Fruit fly (Drosophila melanogaster) whole organism, wandering third instar larva: ENCODE measurements around the gene RapGAP1.

Experiments
- GATAd ChIP-seq: sonication (Bioruptor generic); optimal IDR thresholded peaks from 2 replicates; lab custom pipeline; 2016; ENCODE audit warnings: missing biosample characterization, missing genetic modification characterization
- Hr78 ChIP-seq: fragments of >200 bp; optimal IDR thresholded peaks from 2 replicates; lab custom pipeline; 2017; ENCODE audit warnings: missing biosample characterization, missing genetic modification characterization
- OdsH ChIP-seq: fragments of 200-800 bp; sonication (Bioruptor generic); optimal IDR thresholded peaks from 2 replicates; lab custom pipeline; 2016; ENCODE audit warnings: missing biosample characterization, mild to moderate bottlenecking, missing genetic modification characterization
- Rel ChIP-seq, 2 experiments: fragments of 200-800 bp; sonication (Bioruptor generic) in 1 of 2; optimal IDR thresholded peaks; 2 replicates in 1 of 2; 3 replicates in 1 of 2; lab custom pipeline; 2016 to 2019; ENCODE audit warnings: mild to moderate bottlenecking in 2 of 2, missing biosample characterization in 2 of 2, missing genetic modification characterization in 2 of 2, moderate library complexity in 1 of 2
- Vsx2 ChIP-seq: fragments of 200-300, 225-300 bp; sonication (Bioruptor generic); optimal IDR thresholded peaks from 2 replicates; lab custom pipeline; 2018; ENCODE audit warnings: missing biosample characterization, missing genetic modification characterization; ENCODE audit not compliant: partially characterized antibody
- dl ChIP-seq, 2 experiments: fragments of 175-275, 200-275 bp in 1 of 2; fragments of 200-275 bp in 1 of 2; sonication (Bioruptor generic); optimal IDR thresholded peaks; lab custom pipeline; 2018; ENCODE audit warnings: mild to moderate bottlenecking in 2 of 2, missing biosample characterization in 2 of 2, missing genetic modification characterization in 2 of 2, moderate library complexity in 2 of 2; ENCODE audit not compliant: partially characterized antibody in 2 of 2, insufficient read depth in 1 of 2
- foxo ChIP-seq, 2 experiments: fragments of 200-800 bp; sonication (Bioruptor generic); optimal IDR thresholded peaks; 2 replicates in 1 of 2; 3 replicates in 1 of 2; lab custom pipeline; 2016 to 2017; ENCODE audit warnings: missing biosample characterization in 2 of 2, missing genetic modification characterization in 2 of 2
- jim ChIP-seq: fragments of 175-275, 200-325 bp; sonication (Bioruptor generic); optimal IDR thresholded peaks from 2 replicates; lab custom pipeline; 2016; ENCODE audit warnings: missing biosample characterization, mild to moderate bottlenecking, missing genetic modification characterization
- psq ChIP-seq: fragments of 200-800 bp; sonication (Bioruptor generic); optimal IDR thresholded peaks from 3 replicates; lab custom pipeline; 2017; ENCODE audit warnings: missing biosample characterization, mild to moderate bottlenecking, missing genetic modification characterization, moderate library complexity
- rgr ChIP-seq: fragments of 200-800 bp; sonication (Bioruptor generic); optimal IDR thresholded peaks from 3 replicates; lab custom pipeline; 2016; ENCODE audit warnings: missing biosample characterization, mild to moderate bottlenecking, missing genetic modification characterization
- sv ChIP-seq: fragments of 200-800 bp; sonication (Bioruptor generic); optimal IDR thresholded peaks from 3 replicates; lab custom pipeline; 2016; ENCODE audit warnings: missing biosample characterization, missing genetic modification characterization
- tai ChIP-seq: sonication (Bioruptor generic); optimal IDR thresholded peaks from 2 replicates; lab custom pipeline; 2016; ENCODE audit warnings: missing biosample characterization, missing genetic modification characterization

dm6 chr2L:7497265-7497664 is 81.5 kb downstream of the RapGAP1 start, which contains the start of gene Obp28a:
- TF ChIP-seq foxo (GFP tag; optimal IDR thresholded peaks at IDR 0.05; lab: Kevin White, UChicago), result no peak
- no peak for TF ChIP-seq psq (GFP tag; lab: Kevin White, UChicago)
- TF ChIP-seq Rel (GFP tag; optimal IDR thresholded peaks at IDR 0.05; lab: Kevin White, UChicago), result no peak
- TF ChIP-seq Rel (tag; optimal IDR thresholded peaks at IDR 0.05; lab: Kevin White, UChicago), result no peak
- TF ChIP-seq sv (GFP tag; lab: Kevin White, UChicago), result no peak
- TF ChIP-seq rgr, result no peak
- no peak for TF ChIP-seq jim (GFP tag; lab: Kevin White, UChicago)
- TF ChIP-seq Hr78, result no peak
- no peak for TF ChIP-seq OdsH (GFP tag; lab: Kevin White, UChicago)
- TF ChIP-seq Vsx2 (GFP tag; lab: Kevin White, UChicago), result no peak
- TF ChIP-seq dl (GFP tag; optimal IDR thresholded peaks at IDR 0.05; lab: Kevin White, UChicago; ENCODE audit: insufficient read depth in 1 of 2, partially characterized antibody in 2 of 2), result no peak
- no peak for TF ChIP-seq GATAd (GFP tag; lab: Kevin White, UChicago)
- TF ChIP-seq tai, result no peak
